Worm (Caenorhabditis elegans) whole organism, young adult: Measurements from ENCODE around the gene mfsd-10.

ENCODE experiments used
- B0261.1 ChIP-seq: sonication (generic microtip); optimal IDR thresholded peaks from 2 replicates; lab custom pipeline; 2016; ENCODE audit warnings: mild to moderate bottlenecking, missing genetic modification characterization, moderate library complexity, missing compliant biosample characterization
- D2030.7 ChIP-seq: fragments of 200-800 bp; sonication (Bioruptor generic); IDR thresholded peaks from 2 replicates; pipeline ENCODE4 v1.3.6; 2022; ENCODE audit warnings: missing genetic modification reagents, missing genetic modification characterization, missing compliant biosample characterization
- F55B11.4 ChIP-seq: sonication (generic microtip); optimal IDR thresholded peaks from 2 replicates; lab custom pipeline; 2016; ENCODE audit warnings: missing compliant biosample characterization, missing genetic modification characterization, borderline replicate concordance; ENCODE audit not compliant: insufficient read depth
- F57A8.1 ChIP-seq: fragments of 200-800 bp; sonication (Bioruptor generic); optimal IDR thresholded peaks from 2 replicates; lab custom pipeline; 2018; ENCODE audit warnings: mild to moderate bottlenecking, missing genetic modification characterization, moderate library complexity, missing compliant biosample characterization
- K11D2.4 ChIP-seq: fragments of 200-800 bp; sonication (Bioruptor generic); IDR thresholded peaks from 2 replicates; pipeline ENCODE4 v1.3.6; 2022; ENCODE audit warnings: missing genetic modification reagents, missing genetic modification characterization, missing compliant biosample characterization
- K12H6.12 ChIP-seq: fragments of 200-800 bp; sonication (Bioruptor generic); optimal IDR thresholded peaks from 2 replicates; lab custom pipeline; 2018; ENCODE audit warnings: mild to moderate bottlenecking, missing genetic modification characterization, missing compliant biosample characterization
- Y56A3A.18 ChIP-seq: fragments of 200-800 bp; sonication (Bioruptor generic); IDR thresholded peaks from 2 replicates; pipeline ENCODE4 v1.3.6; 2022; ENCODE audit warnings: missing genetic modification reagents, missing genetic modification characterization, missing compliant biosample characterization
- Y79H2A.3 ChIP-seq: fragments of 200-800 bp; sonication (Bioruptor generic); conservative IDR thresholded peaks from 2 replicates; pipeline ENCODE4 v1.3.6; 2022; ENCODE audit warnings: missing genetic modification reagents, missing genetic modification characterization, missing compliant biosample characterization
- akir-1 ChIP-seq: fragments of 200-800 bp; sonication (Bioruptor generic); optimal IDR thresholded peaks from 2 replicates; lab custom pipeline; 2018; ENCODE audit warnings: mild to moderate bottlenecking, missing genetic modification characterization, moderate library complexity, missing compliant biosample characterization
- ama-1 ChIP-seq, 3 experiments: fragments of 150-350 bp in 1 of 3; sonication (generic microtip) in 2 of 3; optimal IDR thresholded peaks; 2 replicates each; lab custom pipeline; 2014 to 2018; ENCODE audit warnings: missing biosample characterization in 2 of 3, missing genetic modification characterization in 2 of 3, missing genetic modification reagents in 2 of 3
- ccch-3 ChIP-seq: fragments of 200-800 bp; sonication (Bioruptor generic); optimal IDR thresholded peaks from 2 replicates; lab custom pipeline; 2018; ENCODE audit warnings: mild to moderate bottlenecking, missing genetic modification characterization, missing compliant biosample characterization
- hlh-26 ChIP-seq: fragments of 200-800 bp; sonication (Bioruptor generic); conservative IDR thresholded peaks from 2 replicates; pipeline ENCODE4 v1.3.6; 2022; ENCODE audit warnings: missing genetic modification reagents, missing genetic modification characterization, missing compliant biosample characterization
- hsf-1 ChIP-seq: fragments of 200-800 bp; sonication (Bioruptor generic); IDR thresholded peaks from 2 replicates; pipeline ENCODE4 v1.3.6; 2022; ENCODE audit warnings: missing genetic modification reagents, missing genetic modification characterization, missing compliant biosample characterization
- lag-1 ChIP-seq: fragments of 200-800 bp; sonication (Bioruptor generic); IDR thresholded peaks from 2 replicates; pipeline ENCODE4 v1.3.6; 2022; ENCODE audit warnings: missing genetic modification reagents, missing genetic modification characterization, missing compliant biosample characterization
- lir-1 ChIP-seq: fragments of 200-800 bp; sonication (Bioruptor generic); conservative IDR thresholded peaks from 2 replicates; pipeline ENCODE4 v1.3.6; 2022; ENCODE audit warnings: missing genetic modification reagents, missing genetic modification characterization, missing compliant biosample characterization
- lsy-27 ChIP-seq: sonication (generic microtip); optimal IDR thresholded peaks from 2 replicates; lab custom pipeline; 2017; ENCODE audit warnings: missing genetic modification characterization, mild to moderate bottlenecking, missing compliant biosample characterization, antibody characterized with exemption, missing genotype, borderline replicate concordance; ENCODE audit not compliant: insufficient read depth
- madf-3 ChIP-seq: fragments of 200-800 bp; sonication (Bioruptor generic); IDR thresholded peaks from 2 replicates; pipeline ENCODE4 v1.3.6; 2022; ENCODE audit warnings: missing genetic modification reagents, missing genetic modification characterization, missing compliant biosample characterization
- mel-28 ChIP-seq: sonication (generic microtip); optimal IDR thresholded peaks from 2 replicates; lab custom pipeline; 2016; ENCODE audit warnings: borderline replicate concordance, mild to moderate bottlenecking, missing genetic modification characterization, missing compliant biosample characterization
- mes-4 ChIP-seq: sonication (generic microtip); optimal IDR thresholded peaks from 2 replicates; lab custom pipeline; 2016; ENCODE audit warnings: missing genotype, missing genetic modification characterization, missing compliant biosample characterization
- nhr-120 ChIP-seq: fragments of 200-800 bp; sonication (Bioruptor generic); IDR thresholded peaks from 2 replicates; pipeline ENCODE4 v1.3.6; 2022; ENCODE audit warnings: missing genetic modification characterization, missing compliant biosample characterization
- nhr-80 ChIP-seq: sonication (generic microtip); optimal IDR thresholded peaks from 2 replicates; lab custom pipeline; 2016; ENCODE audit warnings: missing genetic modification characterization, missing compliant biosample characterization
- pbrm-1 ChIP-seq: fragments of 200-800 bp; sonication (Bioruptor generic); IDR thresholded peaks from 2 replicates; pipeline ENCODE4 v1.3.6; 2022; ENCODE audit warnings: missing genetic modification reagents, missing genetic modification characterization, missing compliant biosample characterization
- rcor-1 ChIP-seq: fragments of 200-800 bp; sonication (Bioruptor generic); IDR thresholded peaks from 2 replicates; pipeline ENCODE4 v1.3.6; 2022; ENCODE audit warnings: missing genetic modification reagents, missing genetic modification characterization, missing compliant biosample characterization
- rec-8 ChIP-seq, 2 experiments: sonication (generic microtip); optimal IDR thresholded peaks; 2 replicates each; lab custom pipeline; 2016; ENCODE audit warnings: mild to moderate bottlenecking in 2 of 2, missing genetic modification characterization in 2 of 2, missing genetic modification reagents in 2 of 2, missing genotype in 2 of 2, missing biosample characterization in 1 of 2, missing compliant biosample characterization in 1 of 2, moderate library complexity in 1 of 2
- repo-1 ChIP-seq: sonication (generic microtip); optimal IDR thresholded peaks from 2 replicates; lab custom pipeline; 2017; ENCODE audit warnings: mild to moderate bottlenecking, missing genetic modification characterization, missing compliant biosample characterization
- rpc-1 ChIP-seq, 2 experiments: fragments of 150-350 bp in 1 of 2; sonication (generic microtip) in 1 of 2; optimal IDR thresholded peaks; 2 replicates each; lab custom pipeline; 2014 to 2018; ENCODE audit warnings: missing biosample characterization in 1 of 2, missing genetic modification characterization in 1 of 2, missing genetic modification reagents in 1 of 2, missing genotype in 1 of 2
- sea-2 ChIP-seq: fragments of 200-800 bp; sonication (Bioruptor generic); IDR thresholded peaks from 2 replicates; pipeline ENCODE4 v1.3.6; 2022; ENCODE audit warnings: missing genetic modification characterization, missing compliant biosample characterization
- snpc-4 ChIP-seq, 5 experiments: fragments of 150-350 bp in 1 of 5; sonication (generic microtip) in 4 of 5; optimal IDR thresholded peaks; 2 replicates each; lab custom pipeline; 2014 to 2018; ENCODE audit warnings: missing genetic modification characterization in 5 of 5, missing biosample characterization in 3 of 5, antibody characterized with exemption in 2 of 5, mild to moderate bottlenecking in 2 of 5, missing compliant biosample characterization in 2 of 5, missing genotype in 2 of 5, moderate library complexity in 2 of 5, missing genetic modification reagents in 1 of 5
- somi-1 ChIP-seq: fragments of 200-800 bp; sonication (Bioruptor generic); optimal IDR thresholded peaks from 2 replicates; lab custom pipeline; 2018; ENCODE audit warnings: mild to moderate bottlenecking, missing genetic modification characterization, missing compliant biosample characterization
- sptf-2 ChIP-seq: fragments of 200-800 bp; sonication (Bioruptor generic); optimal IDR thresholded peaks from 2 replicates; lab custom pipeline; 2018; ENCODE audit warnings: mild to moderate bottlenecking, missing genetic modification characterization, missing compliant biosample characterization
- unc-62 ChIP-seq: fragments of 150-350 bp; optimal IDR thresholded peaks from 2 replicates; lab custom pipeline; 2014; ENCODE audit warnings: missing biosample characterization, missing genetic modification reagents, missing genetic modification characterization
- zim-3 ChIP-seq: sonication (generic microtip); optimal IDR thresholded peaks from 2 replicates; lab custom pipeline; 2017; ENCODE audit warnings: mild to moderate bottlenecking, missing genetic modification characterization, moderate library complexity, missing compliant biosample characterization
- ztf-18 ChIP-seq: sonication (generic microtip); optimal IDR thresholded peaks from 2 replicates; lab custom pipeline; 2016; ENCODE audit warnings: missing genotype, mild to moderate bottlenecking, missing genetic modification characterization, missing compliant biosample characterization
- ztf-22 ChIP-seq: fragments of 200-800 bp; sonication (Bioruptor generic); optimal IDR thresholded peaks from 2 replicates; lab custom pipeline; 2018; ENCODE audit warnings: mild to moderate bottlenecking, missing genetic modification characterization, moderate library complexity, missing compliant biosample characterization
- ztf-26 ChIP-seq: sonication (generic microtip); optimal IDR thresholded peaks from 2 replicates; lab custom pipeline; 2017; ENCODE audit warnings: missing genetic modification characterization, missing compliant biosample characterization

The mfsd-10 gene

ce11 chrX:17359452-17359851 is 9.0 kb downstream of the mfsd-10 start, which contains the start of gene npr-36:
Gene npr-36 (plus strand): TSS chrX:17359752.
- TF ChIP-seq rec-8 (tag; optimal IDR thresholded peaks at IDR 0.05; lab: Kevin White, UChicago) (no peak), nhr-80 (no peak), madf-3 (GFP tag; lab: Robert Waterston, UW) (no peak), hlh-26 (GFP tag; lab: Robert Waterston, UW) (no peak), F57A8.1 (GFP tag; lab: Kevin White, UChicago) (no peak), B0261.1 (tag; lab: Kevin White, UChicago) (no peak), zim-3 (tag; lab: Kevin White, UChicago) (no peak), unc-62 (GFP tag; lab: Kevin White, UChicago) (no peak), ama-1 (optimal IDR thresholded peaks at IDR 0.05; lab: Kevin White, UChicago) (no peak), ama-1 (GFP tag; optimal IDR thresholded peaks at IDR 0.05; lab: Kevin White, UChicago) (no peak), nhr-120 (GFP tag; lab: Robert Waterston, UW) (no peak), D2030.7 (no peak), lag-1 (GFP tag; lab: Robert Waterston, UW) (no peak), K11D2.4 (GFP tag; lab: Robert Waterston, UW) (no peak), ztf-18 (tag; lab: Kevin White, UChicago) (no peak), K12H6.12 (tag; lab: Kevin White, UChicago) (no peak), ccch-3 (no peak), ztf-22 (GFP tag; lab: Kevin White, UChicago) (no peak), lir-1 (GFP tag; lab: Robert Waterston, UW) (no peak), sea-2 (GFP tag; lab: Robert Waterston, UW) (no peak), rcor-1 (GFP tag; lab: Robert Waterston, UW) (no peak)

- TF ChIP-seq D2030.7 (no peak), zim-3 (tag; lab: Kevin White, UChicago) (no peak)
Measured at ce11 chrX:17356748-17357147, 11.7 kb downstream of the mfsd-10 start.

- TF ChIP-seq ztf-18 (tag; lab: Kevin White, UChicago) (no peak), mel-28 (no peak), ztf-26 (no peak), akir-1 (no peak), mes-4 (tag; lab: Kevin White, UChicago) (no peak), somi-1 (GFP tag; lab: Kevin White, UChicago) (no peak), Y79H2A.3 (no peak)
Measured at ce11 chrX:17355462-17355861, 13.0 kb downstream of the mfsd-10 start.

- no peak for TF ChIP-seq sptf-2
- no peak for TF ChIP-seq hsf-1 (GFP tag; lab: Robert Waterston, UW)
- no peak for TF ChIP-seq lir-1 (GFP tag; lab: Robert Waterston, UW)
Measured at ce11 chrX:17352098-17352497, 16.3 kb downstream of the mfsd-10 start.

- TF ChIP-seq hlh-26 (GFP tag; lab: Robert Waterston, UW), result no peak
- TF ChIP-seq Y56A3A.18, result no peak
- no peak for TF ChIP-seq snpc-4 (GFP tag; optimal IDR thresholded peaks at IDR 0.05; lab: Kevin White, UChicago)
- no peak for TF ChIP-seq snpc-4 (tag; optimal IDR thresholded peaks at IDR 0.05; lab: Kevin White, UChicago)
- TF ChIP-seq rpc-1 (optimal IDR thresholded peaks at IDR 0.05; lab: Kevin White, UChicago), result no peak
- no peak for TF ChIP-seq rpc-1 (tag; optimal IDR thresholded peaks at IDR 0.05; lab: Kevin White, UChicago)
- no peak for TF ChIP-seq F55B11.4 (tag; lab: Kevin White, UChicago)
- TF ChIP-seq pbrm-1, result no peak
- no peak for TF ChIP-seq lsy-27
- no peak for TF ChIP-seq repo-1 (tag; lab: Kevin White, UChicago)
Measured at ce11 chrX:17349411-17349810, 19.0 kb downstream of the mfsd-10 start.
